Worm (Caenorhabditis elegans): ENCODE data around the gene R07A4.2.
A peak's percentile ranks its signal among the peaks of the same experiment; 100 is the strongest.

Gene R07A4.2

ce11 chrX:10772165-10772584, 25.9 kb upstream of the R07A4.2 start (continued):
- TF ChIP-seq madf-10 (tag; optimal IDR thresholded peaks at IDR 0.05) (peak; percentile 21), hmg-1.2 (GFP tag; IDR thresholded peaks at IDR 0.05) (peak; percentile 30; the same call in 1 of the 2 replicates), ZK185.1 (tag; optimal IDR thresholded peaks at IDR 0.05; ENCODE audit: poor library complexity, severe bottlenecking) (no peak), attf-3 (GFP tag; conservative IDR thresholded peaks at IDR 0.05) (0 out of 2 replicates have a peak, but pooled peaks have one; percentile 10)

- TF ChIP-seq repo-1 (tag; optimal IDR thresholded peaks at IDR 0.05) (peak; percentile 40), F23B12.7 (tag; optimal IDR thresholded peaks at IDR 0.05; ENCODE audit: insufficient read depth) (peak; percentile 21), nhr-80 (tag; optimal IDR thresholded peaks at IDR 0.05) (peak; percentile 75), tbp1 (GFP tag; optimal IDR thresholded peaks at IDR 0.05) (peak; percentile 49), B0336.3 (GFP tag; IDR thresholded peaks at IDR 0.05) (peak; percentile 59; the same call in 1 of the 2 replicates), K12H6.12 (tag; optimal IDR thresholded peaks at IDR 0.05) (peak; percentile 89), hmg-1.2 (GFP tag; IDR thresholded peaks at IDR 0.05) (peak; percentile 54; the same call in 1 of the 2 replicates), let-526 (GFP tag; IDR thresholded peaks at IDR 0.05) (peak; percentile 50; the same call in 1 of the 2 replicates), cebp-1 (GFP tag; IDR thresholded peaks at IDR 0.05) (no peak), cebp-1 (tag; optimal IDR thresholded peaks at IDR 0.05) (peak; percentile 86), F33H1.4 (GFP tag; IDR thresholded peaks at IDR 0.05) (no peak), ceh-58 (GFP tag; IDR thresholded peaks at IDR 0.05) (no peak), gei-17 (GFP tag; optimal IDR thresholded peaks at IDR 0.05) (peak; percentile 31), efl-1 (GFP tag; optimal IDR thresholded peaks at IDR 0.05) (no peak), ZK185.1 (tag; optimal IDR thresholded peaks at IDR 0.05; ENCODE audit: poor library complexity, severe bottlenecking) (peak; percentile 9), nhr-90 (tag; optimal IDR thresholded peaks at IDR 0.05) (peak; percentile 15), ztf-22 (GFP tag; optimal IDR thresholded peaks at IDR 0.05) (peak; percentile 42), K11D2.4 (GFP tag; IDR thresholded peaks at IDR 0.05) (peak; percentile 72), Y95B8A.8 (GFP tag; IDR thresholded peaks at IDR 0.05) (0 out of 2 replicates have a peak, but pooled peaks have one; percentile 14), madf-10 (tag; optimal IDR thresholded peaks at IDR 0.05) (peak; percentile 50), fkh-3 (tag; optimal IDR thresholded peaks at IDR 0.05) (no peak), ztf-18 (tag; optimal IDR thresholded peaks at IDR 0.05) (peak; percentile 22), somi-1 (GFP tag; optimal IDR thresholded peaks at IDR 0.05) (peak; percentile 98), attf-5 (GFP tag; optimal IDR thresholded peaks at IDR 0.05) (peak; percentile 74), lag-1 (GFP tag; IDR thresholded peaks at IDR 0.05) (no peak), F57C9.4 (tag; optimal IDR thresholded peaks at IDR 0.05) (no peak), aptf-2 (GFP tag; conservative IDR thresholded peaks at IDR 0.05) (no peak), lin-26 (GFP tag; IDR thresholded peaks at IDR 0.05) (peak; percentile 61; the same call in 1 of the 2 replicates), egl-44 (GFP tag; IDR thresholded peaks at IDR 0.05) (0 out of 2 replicates have a peak, but pooled peaks have one; percentile 34), lin-35 (GFP tag; optimal IDR thresholded peaks at IDR 0.05) (peak in 1 of 3 experiments; percentile 78), atf-7 (tag; optimal IDR thresholded peaks at IDR 0.05) (peak; percentile 56), mes-4 (tag; optimal IDR thresholded peaks at IDR 0.05) (no peak), mcd-1 (GFP tag; IDR thresholded peaks at IDR 0.05) (0 out of 2 replicates have a peak, but pooled peaks have one; percentile 25), ztf-26 (tag; optimal IDR thresholded peaks at IDR 0.05) (peak; percentile 66), hsf-1 (GFP tag; IDR thresholded peaks at IDR 0.05) (no peak), dox-1 (GFP tag; IDR thresholded peaks at IDR 0.05) (peak; percentile 57), nfyb-1 (GFP tag; IDR thresholded peaks at IDR 0.05) (peak; percentile 76; the same call in 1 of the 2 replicates), die-1 (tag; optimal IDR thresholded peaks at IDR 0.05) (peak; percentile 39), zfh-2 (GFP tag; conservative IDR thresholded peaks at IDR 0.05) (peak; percentile 80), chd-7 (tag; optimal IDR thresholded peaks at IDR 0.05) (peak; percentile 59), ets-4 (GFP tag; optimal IDR thresholded peaks at IDR 0.05) (no peak), nfya-2 (GFP tag; IDR thresholded peaks at IDR 0.05) (no peak), ztf-6 (GFP tag; IDR thresholded peaks at IDR 0.05) (no peak), lin-54 (GFP tag; optimal IDR thresholded peaks at IDR 0.05) (peak; percentile 24)
Observed at ce11 chrX:10770988-10771496, 24.8 kb upstream of the R07A4.2 start.

All from whole organism, young adult.